In the genomic region with DNA sequence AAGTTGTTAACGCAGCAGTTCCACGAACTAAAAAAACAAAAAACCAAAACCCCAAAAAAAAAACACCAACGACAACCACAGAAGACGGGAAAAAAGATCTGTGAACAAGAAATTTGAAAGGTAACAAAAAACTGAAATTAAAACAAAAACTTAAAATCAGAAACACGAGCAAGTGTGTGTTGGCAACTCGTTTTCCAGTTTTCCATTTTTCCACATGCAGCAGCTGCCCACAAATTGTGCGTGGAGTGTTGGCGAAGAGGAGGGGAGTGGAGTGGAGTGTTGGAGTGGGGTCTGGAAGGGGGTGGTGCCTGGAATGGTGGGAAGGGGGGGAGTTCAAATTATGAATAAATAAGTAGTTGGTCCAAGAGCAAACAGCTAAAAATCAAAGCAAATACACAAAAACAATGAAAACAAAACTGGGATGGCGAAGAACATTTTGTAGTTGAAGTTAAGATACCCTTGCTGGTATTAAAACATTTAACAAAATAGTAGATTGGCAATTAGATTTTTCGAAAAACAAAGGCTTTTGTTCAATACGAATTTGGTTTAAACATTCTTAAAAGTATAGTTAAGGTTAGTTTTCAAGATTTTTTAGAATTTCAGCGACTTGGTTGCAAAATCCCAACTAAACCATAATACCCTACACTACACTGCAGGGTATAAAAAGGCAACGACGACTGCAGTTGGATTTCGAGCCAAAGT, we compare ENCODE assay signal across 1 fruit fly cellular context.
TF ChIP-seq lines count a peak whose summit lies in the region.

No protein-coding gene starts in this region.

TF ChIP-seq in whole organism, embryonic, 481 proteins besides CTCF, POLR2A, EP300 and RAD21 (continued from another document):
- TF ChIP-seq Hr51 (GFP tag; optimal IDR thresholded peaks at IDR 0.05; lab: Kevin White, UChicago) (peak in 1 of 2 experiments; percentile 57), CG10321 (GFP tag; IDR thresholded peaks at IDR 0.05; lab: Robert Waterston, UW) (no peak), CG13296 (GFP tag; optimal IDR thresholded peaks at IDR 0.05; lab: Kevin White, UChicago) (no peak), Ets65A (GFP tag; lab: Kevin White, UChicago) (peak; percentile 92), Hey (tag; optimal IDR thresholded peaks at IDR 0.05; lab: Kevin White, UChicago) (no peak), Adf1 (GFP tag; IDR thresholded peaks at IDR 0.05; lab: Robert Waterston, UW) (no peak), CG9797 (GFP tag; optimal IDR thresholded peaks at IDR 0.05; lab: Kevin White, UChicago) (no peak), CG2875 (GFP tag; optimal IDR thresholded peaks at IDR 0.05; lab: Kevin White, UChicago) (peak; percentile 57), CG17328 (GFP tag; IDR thresholded peaks at IDR 0.05; lab: Robert Waterston, UW) (peak; percentile 47), sens (GFP tag; lab: Kevin White, UChicago) (peak; percentile 91), bab2 (GFP tag; optimal IDR thresholded peaks at IDR 0.05; lab: Kevin White, UChicago) (peak; percentile 44), CG3163 (GFP tag; optimal IDR thresholded peaks at IDR 0.05; lab: Kevin White, UChicago) (peak; percentile 41), CG16813 (GFP tag; IDR thresholded peaks at IDR 0.05; lab: Robert Waterston, UW; ENCODE audit: partially characterized antibody) (no peak), CG17912 (GFP tag; optimal IDR thresholded peaks at IDR 0.05; lab: Kevin White, UChicago) (no peak), CG12071 (GFP tag; optimal IDR thresholded peaks at IDR 0.05; lab: Kevin White, UChicago) (no peak), CG18599 (GFP tag; optimal IDR thresholded peaks at IDR 0.05; lab: Kevin White, UChicago) (peak; percentile 37), C15 (GFP tag; IDR thresholded peaks at IDR 0.05; lab: Robert Waterston, UW) (no peak), CG15696 (tag; optimal IDR thresholded peaks at IDR 0.05; lab: Kevin White, UChicago) (no peak), zf30C (GFP tag; optimal IDR thresholded peaks at IDR 0.05; lab: Kevin White, UChicago) (no peak), dysf (GFP tag; IDR thresholded peaks at IDR 0.05; lab: Robert Waterston, UW) (peak; percentile 23; the same call in 1 of the 3 replicates), CG4707 (GFP tag; optimal IDR thresholded peaks at IDR 0.05; lab: Kevin White, UChicago) (no peak), CG8944 (GFP tag; optimal IDR thresholded peaks at IDR 0.05; lab: Kevin White, UChicago) (peak; percentile 23), Rfx (GFP tag; IDR thresholded peaks at IDR 0.05; lab: Robert Waterston, UW) (no peak), Six4 (GFP tag; optimal IDR thresholded peaks at IDR 0.05; lab: Kevin White, UChicago) (peak; percentile 5), ara (GFP tag; IDR thresholded peaks at IDR 0.05; lab: Robert Waterston, UW) (no peak), pros (GFP tag; optimal IDR thresholded peaks at IDR 0.05; lab: Kevin White, UChicago) (no peak), CG11247 (GFP tag; IDR thresholded peaks at IDR 0.05; lab: Robert Waterston, UW) (peak; percentile 13; the same call in 1 of the 2 replicates), CG1529 (GFP tag; optimal IDR thresholded peaks at IDR 0.05; lab: Kevin White, UChicago) (peak; percentile 57), CG8359 (GFP tag; optimal IDR thresholded peaks at IDR 0.05; lab: Kevin White, UChicago; ENCODE audit: borderline replicate concordance) (peak; percentile 42), CG1602 (GFP tag; optimal IDR thresholded peaks at IDR 0.05; lab: Kevin White, UChicago) (peak; percentile 30), ftz-f1 (GFP tag; optimal IDR thresholded peaks at IDR 0.05; lab: Kevin White, UChicago) (no peak), abd-A (tag; optimal IDR thresholded peaks at IDR 0.05; lab: Kevin White, UChicago) (peak; percentile 28), Ssrp (tag; optimal IDR thresholded peaks at IDR 0.05; lab: Kevin White, UChicago) (peak; percentile 65), CG10565 (GFP tag; optimal IDR thresholded peaks at IDR 0.05; lab: Kevin White, UChicago) (no peak), run (tag; optimal IDR thresholded peaks at IDR 0.05; lab: Kevin White, UChicago) (no peak), org-1 (GFP tag; optimal IDR thresholded peaks at IDR 0.05; lab: Kevin White, UChicago) (peak; percentile 13), H2.0 (GFP tag; IDR thresholded peaks at IDR 0.05; lab: Robert Waterston, UW) (peak; percentile 58), bcd (GFP tag; optimal IDR thresholded peaks at IDR 0.05; lab: Kevin White, UChicago) (peak; percentile 56), bsh (GFP tag; optimal IDR thresholded peaks at IDR 0.05; lab: Kevin White, UChicago) (peak in 1 of 2 experiments; percentile 76), Mad (GFP tag; optimal IDR thresholded peaks at IDR 0.05; lab: Kevin White, UChicago) (peak; percentile 4), ind (GFP tag; optimal IDR thresholded peaks at IDR 0.05; lab: Kevin White, UChicago) (peak; percentile 36), vnd (GFP tag; IDR thresholded peaks at IDR 0.05; lab: Robert Waterston, UW; ENCODE audit: partially characterized antibody) (no peak), CG6683 (GFP tag; optimal IDR thresholded peaks at IDR 0.05; lab: Kevin White, UChicago) (no peak), shn (GFP tag; optimal IDR thresholded peaks at IDR 0.05; lab: Kevin White, UChicago) (no peak), ham (GFP tag; IDR thresholded peaks at IDR 0.05; lab: Robert Waterston, UW) (no peak), CG2712 (tag; optimal IDR thresholded peaks at IDR 0.05; lab: Kevin White, UChicago) (peak; percentile 78), exex (tag; optimal IDR thresholded peaks at IDR 0.05; lab: Kevin White, UChicago) (no peak), CG13775 (GFP tag; optimal IDR thresholded peaks at IDR 0.05; lab: Kevin White, UChicago) (peak; percentile 30), fd96Cb (tag; optimal IDR thresholded peaks at IDR 0.05; lab: Kevin White, UChicago) (peak; percentile 70), trem (tag; optimal IDR thresholded peaks at IDR 0.05; lab: Kevin White, UChicago) (peak; percentile 58), kni (GFP tag; optimal IDR thresholded peaks at IDR 0.05; lab: Kevin White, UChicago) (peak; percentile 20), CG14710 (tag; optimal IDR thresholded peaks at IDR 0.05; lab: Kevin White, UChicago) (peak; percentile 57), lov (optimal IDR thresholded peaks at IDR 0.05; lab: Kevin White, UChicago) (no peak), lov (GFP tag; IDR thresholded peaks at IDR 0.05; lab: Robert Waterston, UW) (0 out of 3 replicates have a peak, but pooled peaks have one; percentile 16), mam (GFP tag; optimal IDR thresholded peaks at IDR 0.05; lab: Kevin White, UChicago) (no peak), CG1603 (tag; optimal IDR thresholded peaks at IDR 0.05; lab: Kevin White, UChicago) (peak; percentile 22), nerfin-1 (tag; optimal IDR thresholded peaks at IDR 0.05; lab: Kevin White, UChicago) (peak; percentile 38), ATbp (GFP tag; optimal IDR thresholded peaks at IDR 0.05; lab: Kevin White, UChicago) (peak; percentile 61), Atf6 (GFP tag; IDR thresholded peaks at IDR 0.05; lab: Robert Waterston, UW) (no peak; the same call in 1 of the 2 replicates), CG31388 (GFP tag; optimal IDR thresholded peaks at IDR 0.05; lab: Kevin White, UChicago) (no peak), CG11085 (GFP tag; IDR thresholded peaks at IDR 0.05; lab: Robert Waterston, UW) (no peak), salm (tag; optimal IDR thresholded peaks at IDR 0.05; lab: Kevin White, UChicago) (peak; percentile 4), CG12769 (tag; optimal IDR thresholded peaks at IDR 0.05; lab: Kevin White, UChicago) (peak; percentile 51), Ptx1 (GFP tag; IDR thresholded peaks at IDR 0.05; lab: Robert Waterston, UW) (peak; percentile 46; the same call in 1 of the 2 replicates), gem (tag; optimal IDR thresholded peaks at IDR 0.05; lab: Kevin White, UChicago) (peak; percentile 79), CG13624 (GFP tag; optimal IDR thresholded peaks at IDR 0.05; lab: Kevin White, UChicago) (peak; percentile 4), slp2 (GFP tag; optimal IDR thresholded peaks at IDR 0.05; lab: Kevin White, UChicago) (peak; percentile 48), Camta (GFP tag; optimal IDR thresholded peaks at IDR 0.05; lab: Kevin White, UChicago) (peak; percentile 18), chif (GFP tag; optimal IDR thresholded peaks at IDR 0.05; lab: Kevin White, UChicago) (peak; percentile 37 to 55), Dp (GFP tag; optimal IDR thresholded peaks at IDR 0.05; lab: Kevin White, UChicago) (no peak), chn (GFP tag; optimal IDR thresholded peaks at IDR 0.05; lab: Kevin White, UChicago) (peak; percentile 35), CG3838 (GFP tag; optimal IDR thresholded peaks at IDR 0.05; lab: Kevin White, UChicago) (no peak), ems (GFP tag; optimal IDR thresholded peaks at IDR 0.05; lab: Kevin White, UChicago) (no peak), CG18476 (GFP tag; optimal IDR thresholded peaks at IDR 0.05; lab: Kevin White, UChicago) (no peak), fd3F (GFP tag; optimal IDR thresholded peaks at IDR 0.05; lab: Kevin White, UChicago) (no peak), PHDP (tag; optimal IDR thresholded peaks at IDR 0.05; lab: Kevin White, UChicago) (peak; percentile 58), CG6654 (GFP tag; optimal IDR thresholded peaks at IDR 0.05; lab: Kevin White, UChicago) (no peak), CG12219 (GFP tag; optimal IDR thresholded peaks at IDR 0.05; lab: Kevin White, UChicago) (peak; percentile 27), CG32767 (GFP tag; IDR thresholded peaks at IDR 0.05; lab: Robert Waterston, UW) (0 out of 2 replicates have a peak, but pooled peaks have one; percentile 34), ase (GFP tag; IDR thresholded peaks at IDR 0.05; lab: Robert Waterston, UW) (no peak), CG11723 (GFP tag; optimal IDR thresholded peaks at IDR 0.05; lab: Kevin White, UChicago) (peak; percentile 8), en (GFP tag; optimal IDR thresholded peaks at IDR 0.05; lab: Kevin White, UChicago) (peak; percentile 30), CG15269 (tag; optimal IDR thresholded peaks at IDR 0.05; lab: Kevin White, UChicago) (peak; percentile 25), CG12155 (GFP tag; optimal IDR thresholded peaks at IDR 0.05; lab: Kevin White, UChicago) (no peak)
TF ChIP-seq in whole organism, embryonic: peak in this region for 165.
